Worm (Caenorhabditis elegans): ENCODE data around the gene F10E9.2.

ce11 chrIII:8319100-8319499 is 6.6 kb downstream of the F10E9.2 start, which contains the start of gene F10E9.11:
- TF ChIP-seq ztf-3 (GFP tag; optimal IDR thresholded peaks at IDR 0.05) (no peak), aptf-2 (GFP tag; conservative IDR thresholded peaks at IDR 0.05) (0 out of 2 replicates have a peak, but pooled peaks have one; percentile 37), F10E7.11 (tag; optimal IDR thresholded peaks at IDR 0.05) (no peak), snpc-4 (GFP tag; optimal IDR thresholded peaks at IDR 0.05) (no peak), snpc-4 (tag; optimal IDR thresholded peaks at IDR 0.05) (peak in 2 of 4 experiments; percentile 37 to 56), nfya-1 (tag; optimal IDR thresholded peaks at IDR 0.05; ENCODE audit: borderline replicate concordance, insufficient read depth) (no peak), nhr-179 (tag; optimal IDR thresholded peaks at IDR 0.05) (no peak)
